Fruit fly (Drosophila melanogaster): ENCODE measurements around the gene Qtzl.

Gene Qtzl

dm6 chr2L:12004211-12004979 is 8.9 kb downstream of the Qtzl start (continued):
- TF ChIP-seq CG14710 (tag; optimal IDR thresholded peaks at IDR 0.05) (peak; percentile 64), CG4820 (GFP tag; optimal IDR thresholded peaks at IDR 0.05) (peak; percentile 13), Aef1 (GFP tag; IDR thresholded peaks at IDR 0.05) (no peak), Hand (GFP tag; optimal IDR thresholded peaks at IDR 0.05) (no peak), Ets97D (GFP tag; optimal IDR thresholded peaks at IDR 0.05) (peak; percentile 32), pum (GFP tag; optimal IDR thresholded peaks at IDR 0.05) (no peak), Hey (tag; optimal IDR thresholded peaks at IDR 0.05) (peak; percentile 75), PHDP (tag; optimal IDR thresholded peaks at IDR 0.05) (peak; percentile 80), zfh2 (GFP tag; optimal IDR thresholded peaks at IDR 0.05) (no peak), ro (GFP tag; IDR thresholded peaks at IDR 0.05) (no peak), sim (GFP tag; IDR thresholded peaks at IDR 0.05) (no peak), CG11093 (GFP tag; IDR thresholded peaks at IDR 0.05) (no peak), slou (GFP tag; optimal IDR thresholded peaks at IDR 0.05) (no peak), nerfin-1 (tag; optimal IDR thresholded peaks at IDR 0.05) (no peak), Gsc (GFP tag; IDR thresholded peaks at IDR 0.05) (no peak), Atf-2 (GFP tag; optimal IDR thresholded peaks at IDR 0.05) (peak; percentile 5), ranshi (GFP tag; IDR thresholded peaks at IDR 0.05) (no peak), CG30431 (GFP tag; optimal IDR thresholded peaks at IDR 0.05) (no peak), vfl (GFP tag; optimal IDR thresholded peaks at IDR 0.05) (no peak), CG31365 (tag; optimal IDR thresholded peaks at IDR 0.05) (peak; percentile 77), Deaf1 (tag; optimal IDR thresholded peaks at IDR 0.05) (no peak), Hr78 (GFP tag; optimal IDR thresholded peaks at IDR 0.05) (no peak), wdn (GFP tag; IDR thresholded peaks at IDR 0.05) (no peak), Sry-β (GFP tag; optimal IDR thresholded peaks at IDR 0.05) (peak; percentile 42), phol (tag; optimal IDR thresholded peaks at IDR 0.05) (peak; percentile 74), jigr1 (GFP tag; IDR thresholded peaks at IDR 0.05) (no peak), CG8944 (GFP tag; optimal IDR thresholded peaks at IDR 0.05) (peak; percentile 24), Fer3 (tag; optimal IDR thresholded peaks at IDR 0.05) (peak; percentile 20), sna (GFP tag; IDR thresholded peaks at IDR 0.05; ENCODE audit: partially characterized antibody) (no peak), CG14667 (GFP tag; IDR thresholded peaks at IDR 0.05) (no peak), D19B (GFP tag; optimal IDR thresholded peaks at IDR 0.05) (peak; percentile 7), CG1792 (GFP tag; optimal IDR thresholded peaks at IDR 0.05) (peak; percentile 15), CG31441 (GFP tag; IDR thresholded peaks at IDR 0.05) (no peak), schlank (tag; optimal IDR thresholded peaks at IDR 0.05) (peak; percentile 66), repo (GFP tag; optimal IDR thresholded peaks at IDR 0.05) (no peak), CG15479 (GFP tag; optimal IDR thresholded peaks at IDR 0.05) (no peak), CoRest (tag; optimal IDR thresholded peaks at IDR 0.05) (peak; percentile 50), CG6254 (GFP tag; optimal IDR thresholded peaks at IDR 0.05) (peak; percentile 58), her (GFP tag; optimal IDR thresholded peaks at IDR 0.05) (peak; percentile 69), ssp (GFP tag; IDR thresholded peaks at IDR 0.05) (no peak), ac (GFP tag; optimal IDR thresholded peaks at IDR 0.05) (peak; percentile 86), BtbVII (GFP tag; optimal IDR thresholded peaks at IDR 0.05) (peak; percentile 74), CG2712 (tag; optimal IDR thresholded peaks at IDR 0.05) (peak; percentile 2), tap (tag; optimal IDR thresholded peaks at IDR 0.05) (peak; percentile 55), CG10321 (GFP tag; IDR thresholded peaks at IDR 0.05) (no peak), CG10654 (GFP tag; optimal IDR thresholded peaks at IDR 0.05) (peak; percentile 32), CG6272 (GFP tag; IDR thresholded peaks at IDR 0.05) (no peak), sens (GFP tag) (peak; percentile 95), CG1832 (GFP tag; optimal IDR thresholded peaks at IDR 0.05) (no peak), hbn (GFP tag; IDR thresholded peaks at IDR 0.05; ENCODE audit: partially characterized antibody) (no peak)

All from whole organism, embryonic.